Worm (Caenorhabditis elegans) whole organism, L4 larva: ENCODE results near the gene pitr-4.
A peak's percentile ranks its signal among the peaks of the same experiment; 100 is the strongest.

Experiments
- D1046.2 ChIP-seq: fragments of 200-800 bp; sonication (Bioruptor generic); IDR thresholded peaks from 2 replicates; pipeline ENCODE4 v1.3.6; 2022; ENCODE audit warnings: missing genetic modification characterization, missing compliant biosample characterization
- F26F4.8 ChIP-seq: fragments of 200-800 bp; sonication (Bioruptor generic); conservative IDR thresholded peaks from 2 replicates; pipeline ENCODE4 v1.3.6; 2022; ENCODE audit warnings: missing genetic modification characterization, missing compliant biosample characterization
- F37D6.2 ChIP-seq: sonication (generic microtip); optimal IDR thresholded peaks from 2 replicates; lab custom pipeline; 2016; ENCODE audit warnings: mild to moderate bottlenecking, missing genetic modification characterization, missing compliant biosample characterization
- F49E8.2 ChIP-seq: sonication (generic microtip); optimal IDR thresholded peaks from 2 replicates; lab custom pipeline; 2016; ENCODE audit warnings: missing compliant biosample characterization, mild to moderate bottlenecking, missing genetic modification characterization, borderline replicate concordance
- R02D3.7 ChIP-seq: fragments of 150-350 bp; sonication (generic microtip); optimal IDR thresholded peaks from 3 replicates; lab custom pipeline; 2014; ENCODE audit warnings: missing biosample characterization, missing genetic modification characterization
- T26A8.4 ChIP-seq: fragments of 200-800 bp; sonication (Bioruptor generic); IDR thresholded peaks from 2 replicates; pipeline ENCODE4 v1.3.6; 2022; ENCODE audit warnings: missing genetic modification characterization, missing compliant biosample characterization
- Y105C5A.15 ChIP-seq: fragments of 200-800 bp; sonication (Bioruptor generic); IDR thresholded peaks from 2 replicates; pipeline ENCODE4 v1.3.6; 2022; ENCODE audit warnings: missing genetic modification characterization, missing compliant biosample characterization
- Y48G9A.11 ChIP-seq: fragments of 200-800 bp; sonication (Bioruptor generic); IDR thresholded peaks from 2 replicates; pipeline ENCODE4 v1.3.6; 2022; ENCODE audit warnings: missing genetic modification reagents, missing genetic modification characterization, missing compliant biosample characterization
- Y5F2A.4 ChIP-seq: fragments of 200-800 bp; sonication (Bioruptor generic); optimal IDR thresholded peaks from 2 replicates; lab custom pipeline; 2018; ENCODE audit warnings: mild to moderate bottlenecking, missing genetic modification characterization, missing compliant biosample characterization
- Y75B8A.6 ChIP-seq: fragments of 200-800 bp; sonication (Bioruptor generic); IDR thresholded peaks from 2 replicates; pipeline ENCODE4 v1.3.6; 2022; ENCODE audit warnings: missing genetic modification reagents, missing genetic modification characterization, missing compliant biosample characterization
- ZK337.2 ChIP-seq: fragments of 200-800 bp; sonication (Bioruptor generic); IDR thresholded peaks from 2 replicates; pipeline ENCODE4 v1.3.6; 2022; ENCODE audit warnings: missing genetic modification reagents, missing genetic modification characterization, missing compliant biosample characterization
- aha-1 ChIP-seq: fragments of 150-350 bp; peaks from one replicate; lab custom pipeline; 2014; ENCODE audit warnings: missing biosample characterization, missing genetic modification characterization
- aly-2 ChIP-seq: sonication (generic microtip); optimal IDR thresholded peaks from 2 replicates; lab custom pipeline; 2018; ENCODE audit warnings: missing biosample characterization, missing genetic modification characterization
- arid-1 ChIP-seq: fragments of 200-800 bp; sonication (Bioruptor generic); conservative IDR thresholded peaks from 2 replicates; pipeline ENCODE4 v1.3.6; 2022; ENCODE audit warnings: missing genetic modification reagents, missing genetic modification characterization, missing compliant biosample characterization
- attf-4 ChIP-seq: sonication (generic microtip); optimal IDR thresholded peaks from 3 replicates; lab custom pipeline; 2017; ENCODE audit warnings: missing biosample characterization, missing genetic modification characterization
- ceh-28 ChIP-seq: fragments of 150-350 bp; optimal IDR thresholded peaks from 2 replicates; lab custom pipeline; 2014; ENCODE audit warnings: missing biosample characterization, missing genetic modification reagents, missing genetic modification characterization
- dmd-8 ChIP-seq: fragments of 200-800 bp; sonication (Bioruptor generic); IDR thresholded peaks from 2 replicates; pipeline ENCODE4 v1.3.6; 2022; ENCODE audit warnings: missing genetic modification characterization, missing compliant biosample characterization
- dpl-1 ChIP-seq: fragments of 150-350 bp; optimal IDR thresholded peaks from 2 replicates; lab custom pipeline; 2014; ENCODE audit warnings: missing biosample characterization, missing genetic modification reagents, missing genetic modification characterization
- fos-1 ChIP-seq: fragments of 150-350 bp; optimal IDR thresholded peaks from 2 replicates; lab custom pipeline; 2014; ENCODE audit warnings: missing biosample characterization, missing genetic modification characterization
- gei-8 ChIP-seq: fragments of 200-800 bp; sonication (Bioruptor generic); optimal IDR thresholded peaks from 2 replicates; lab custom pipeline; 2018; ENCODE audit warnings: mild to moderate bottlenecking, missing genetic modification characterization, missing compliant biosample characterization
- hlh-11 ChIP-seq: fragments of 200-800 bp; sonication (Bioruptor generic); optimal IDR thresholded peaks from 2 replicates; lab custom pipeline; 2018; ENCODE audit warnings: mild to moderate bottlenecking, missing genetic modification characterization, missing compliant biosample characterization
- hmg-1.1 ChIP-seq: fragments of 200-800 bp; sonication (Bioruptor generic); IDR thresholded peaks from 2 replicates; pipeline ENCODE4 v1.3.6; 2022; ENCODE audit warnings: missing genetic modification reagents, missing genetic modification characterization, missing compliant biosample characterization
- jun-1 ChIP-seq: fragments of 150-350 bp; optimal IDR thresholded peaks from 2 replicates; lab custom pipeline; 2014; ENCODE audit warnings: missing biosample characterization, missing genetic modification reagents, missing genetic modification characterization
- lin-1 ChIP-seq: fragments of 200-800 bp; sonication (Bioruptor generic); IDR thresholded peaks from 2 replicates; pipeline ENCODE4 v1.3.6; 2022; ENCODE audit warnings: missing genetic modification reagents, missing genetic modification characterization, missing compliant biosample characterization
- lin-15B ChIP-seq: fragments of 150-350 bp; sonication (generic microtip); optimal IDR thresholded peaks from 3 replicates; lab custom pipeline; 2014; ENCODE audit warnings: missing biosample characterization, missing genetic modification characterization
- lin-38 ChIP-seq: fragments of 200-800 bp; sonication (Bioruptor generic); IDR thresholded peaks from 2 replicates; pipeline ENCODE4 v1.3.6; 2022; ENCODE audit warnings: missing genetic modification reagents, missing genetic modification characterization, missing compliant biosample characterization
- lin-39 ChIP-seq: fragments of 150-350 bp; optimal IDR thresholded peaks from 2 replicates; lab custom pipeline; 2014; ENCODE audit warnings: missing biosample characterization, missing genetic modification reagents, missing genetic modification characterization
- lir-3 ChIP-seq: sonication (generic microtip); optimal IDR thresholded peaks from 2 replicates; lab custom pipeline; 2016; ENCODE audit warnings: mild to moderate bottlenecking, missing genetic modification characterization, missing compliant biosample characterization
- lsy-2 ChIP-seq, 2 experiments: fragments of 150-350 bp in 1 of 2; sonication (generic microtip) in 1 of 2; optimal IDR thresholded peaks; 2 replicates each; lab custom pipeline; 2014 to 2017; ENCODE audit warnings: missing biosample characterization in 2 of 2, missing genetic modification characterization in 2 of 2
- madf-5 ChIP-seq, 2 experiments: fragments of 200-800 bp; sonication (Bioruptor generic); IDR thresholded peaks; 2 replicates each; pipeline ENCODE4 v1.3.6; 2022; ENCODE audit warnings: missing compliant biosample characterization in 2 of 2, missing genetic modification characterization in 2 of 2
- mdl-1 ChIP-seq, 2 experiments: fragments of 150-350 bp in 1 of 2; sonication (generic microtip) in 1 of 2; optimal IDR thresholded peaks; 2 replicates each; lab custom pipeline; 2014 to 2017; ENCODE audit warnings: missing biosample characterization in 2 of 2, missing genetic modification characterization in 2 of 2
- mdt-29 ChIP-seq: fragments of 200-800 bp; sonication (Bioruptor generic); IDR thresholded peaks from 2 replicates; pipeline ENCODE4 v1.3.6; 2022; ENCODE audit warnings: missing genetic modification reagents, missing genetic modification characterization, missing compliant biosample characterization
- mep-1 ChIP-seq: fragments of 150-350 bp; sonication (generic microtip); optimal IDR thresholded peaks from 3 replicates; lab custom pipeline; 2014; ENCODE audit warnings: missing biosample characterization, missing genetic modification characterization
- mes-2 ChIP-seq: sonication (generic microtip); optimal IDR thresholded peaks from 2 replicates; lab custom pipeline; 2016; ENCODE audit warnings: missing genotype, mild to moderate bottlenecking, missing genetic modification characterization, missing compliant biosample characterization; ENCODE audit not compliant: poor library complexity, severe bottlenecking
- mxl-2 ChIP-seq: fragments of 200-800 bp; sonication (Bioruptor generic); conservative IDR thresholded peaks from 2 replicates; pipeline ENCODE4 v1.3.6; 2022; ENCODE audit warnings: missing genetic modification reagents, missing genetic modification characterization, missing compliant biosample characterization
- nhr-102 ChIP-seq: sonication (generic microtip); optimal IDR thresholded peaks from 2 replicates; lab custom pipeline; 2016; ENCODE audit warnings: mild to moderate bottlenecking, missing genetic modification characterization, moderate library complexity, missing compliant biosample characterization
- nhr-48 ChIP-seq: sonication (generic microtip); optimal IDR thresholded peaks from 2 replicates; lab custom pipeline; 2016; ENCODE audit warnings: mild to moderate bottlenecking, missing genetic modification characterization, missing compliant biosample characterization
- nhr-6 ChIP-seq: fragments of 150-350 bp; optimal IDR thresholded peaks from 2 replicates; lab custom pipeline; 2014; ENCODE audit warnings: missing biosample characterization, missing genetic modification characterization
- nhr-77 ChIP-seq: fragments of 150-350 bp; optimal IDR thresholded peaks from 2 replicates; lab custom pipeline; 2014; ENCODE audit warnings: missing biosample characterization, missing genetic modification characterization
- pqm-1 ChIP-seq: sonication (generic microtip); optimal IDR thresholded peaks from 2 replicates; lab custom pipeline; 2017; ENCODE audit warnings: missing biosample characterization, missing genetic modification characterization
- sdz-12 ChIP-seq: fragments of 200-800 bp; sonication (Bioruptor generic); optimal IDR thresholded peaks from 2 replicates; lab custom pipeline; 2018; ENCODE audit warnings: mild to moderate bottlenecking, missing genetic modification characterization, missing compliant biosample characterization
- set-16 ChIP-seq: fragments of 200-800 bp; sonication (Bioruptor generic); IDR thresholded peaks from 2 replicates; pipeline ENCODE4 v1.3.6; 2022; ENCODE audit warnings: missing genetic modification reagents, missing genetic modification characterization, missing compliant biosample characterization
- skn-1 ChIP-seq: fragments of 150-350 bp; optimal IDR thresholded peaks from 2 replicates; lab custom pipeline; 2014; ENCODE audit warnings: missing biosample characterization, missing genetic modification characterization
- snpc-1.2 ChIP-seq: fragments of 200-800 bp; sonication (Bioruptor generic); IDR thresholded peaks from 2 replicates; pipeline ENCODE4 v1.3.6; 2022; ENCODE audit warnings: missing genetic modification reagents, missing genetic modification characterization, missing compliant biosample characterization
- snpc-4 ChIP-seq: fragments of 150-350 bp; optimal IDR thresholded peaks from 2 replicates; lab custom pipeline; 2014; ENCODE audit warnings: missing biosample characterization, missing genetic modification characterization
- spr-1 ChIP-seq: sonication (generic microtip); optimal IDR thresholded peaks from 2 replicates; lab custom pipeline; 2016; ENCODE audit warnings: mild to moderate bottlenecking, missing genetic modification characterization, missing compliant biosample characterization
- unc-39 ChIP-seq: sonication (generic microtip); optimal IDR thresholded peaks from 2 replicates; lab custom pipeline; 2017; ENCODE audit warnings: missing biosample characterization, missing genetic modification characterization
- vab-7 ChIP-seq: fragments of 200-800 bp; sonication (Bioruptor generic); IDR thresholded peaks from 2 replicates; pipeline ENCODE4 v1.3.6; 2022; ENCODE audit warnings: missing genetic modification reagents, missing genetic modification characterization, missing compliant biosample characterization
- zag-1 ChIP-seq: fragments of 150-350 bp; optimal IDR thresholded peaks from 2 replicates; lab custom pipeline; 2014; ENCODE audit warnings: missing biosample characterization, missing genetic modification characterization
- zfp-2 ChIP-seq: sonication (generic microtip); optimal IDR thresholded peaks from 2 replicates; lab custom pipeline; 2016; ENCODE audit warnings: mild to moderate bottlenecking, missing genetic modification characterization, missing compliant biosample characterization
- zip-11 ChIP-seq: fragments of 200-800 bp; sonication (Bioruptor generic); IDR thresholded peaks from 2 replicates; pipeline ENCODE4 v1.3.6; 2022; ENCODE audit warnings: missing genetic modification characterization, missing compliant biosample characterization
- zip-2 ChIP-seq: fragments of 150-350 bp; optimal IDR thresholded peaks from 2 replicates; lab custom pipeline; 2014; ENCODE audit warnings: missing biosample characterization, missing genetic modification characterization
- ztf-7 ChIP-seq: fragments of 150-350 bp; optimal IDR thresholded peaks from 2 replicates; lab custom pipeline; 2014; ENCODE audit warnings: missing biosample characterization, missing genetic modification characterization

The pitr-4 gene

ce11 chrV:9690728-9691127 is 29.3 kb upstream of the pitr-4 start:
- TF ChIP-seq gei-8 (GFP tag; lab: Kevin White, UChicago): no peak
- no peak for TF ChIP-seq nhr-102 (tag; lab: Kevin White, UChicago)
- TF ChIP-seq skn-1 (tag; lab: Kevin White, UChicago): no peak
- no peak for TF ChIP-seq ZK337.2 (GFP tag; lab: Robert Waterston, UW)
- TF ChIP-seq mes-2 (tag; lab: Kevin White, UChicago): peak; percentile 71
- TF ChIP-seq set-16 (GFP tag; lab: Robert Waterston, UW): no peak
- TF ChIP-seq lsy-2 (tag; optimal IDR thresholded peaks at IDR 0.05; lab: Kevin White, UChicago): peak in 1 of 2 experiments; percentile 93
- TF ChIP-seq mep-1: no peak
- TF ChIP-seq fos-1 (tag; lab: Kevin White, UChicago): no peak
- TF ChIP-seq zag-1 (tag; lab: Kevin White, UChicago): no peak
- 0 out of 2 replicates have a peak, but pooled peaks have one; percentile 36 for TF ChIP-seq hmg-1.1 (GFP tag; lab: Robert Waterston, UW)
- TF ChIP-seq Y75B8A.6 (GFP tag; lab: Robert Waterston, UW): no peak
- no peak for TF ChIP-seq dmd-8 (GFP tag; lab: Robert Waterston, UW)
- no peak for TF ChIP-seq nhr-77 (tag; lab: Kevin White, UChicago)
- TF ChIP-seq mdl-1 (tag; optimal IDR thresholded peaks at IDR 0.05; lab: Kevin White, UChicago): peak in 1 of 2 experiments; percentile 20
- no peak for TF ChIP-seq F26F4.8
- TF ChIP-seq aly-2 (tag; lab: Kevin White, UChicago): no peak
- TF ChIP-seq D1046.2 (GFP tag; lab: Robert Waterston, UW): no peak
- no peak for TF ChIP-seq mdt-29 (GFP tag; lab: Robert Waterston, UW)
- TF ChIP-seq mxl-2: no peak
- TF ChIP-seq lir-3 (tag; lab: Kevin White, UChicago): no peak
- TF ChIP-seq ceh-28 (tag; lab: Kevin White, UChicago): no peak
- TF ChIP-seq F37D6.2: no peak
- TF ChIP-seq hlh-11 (tag; lab: Kevin White, UChicago): no peak
- no peak for TF ChIP-seq spr-1 (tag; lab: Kevin White, UChicago)
- TF ChIP-seq unc-39 (tag; lab: Kevin White, UChicago): no peak
- no peak for TF ChIP-seq snpc-4 (tag; lab: Kevin White, UChicago)
- TF ChIP-seq F49E8.2 (tag; lab: Kevin White, UChicago): no peak
- no peak for TF ChIP-seq vab-7 (GFP tag; lab: Robert Waterston, UW)
- TF ChIP-seq pqm-1 (tag; lab: Kevin White, UChicago): no peak
- TF ChIP-seq arid-1: peak; percentile 51; the same call in 1 of the 2 replicates
- no peak for TF ChIP-seq T26A8.4 (GFP tag; lab: Robert Waterston, UW)
- TF ChIP-seq lin-39 (tag; lab: Kevin White, UChicago): no peak
- TF ChIP-seq Y48G9A.11 (GFP tag; lab: Robert Waterston, UW): no peak
- TF ChIP-seq nhr-48 (tag; lab: Kevin White, UChicago): no peak
- TF ChIP-seq lin-38 (GFP tag; lab: Robert Waterston, UW): no peak; the same call in 1 of the 2 replicates
- no peak for TF ChIP-seq sdz-12
- no peak for TF ChIP-seq ztf-7 (tag; lab: Kevin White, UChicago)
- TF ChIP-seq lin-15B (tag; lab: Kevin White, UChicago): no peak
- no peak for TF ChIP-seq madf-5 (GFP tag; IDR thresholded peaks at IDR 0.05; lab: Robert Waterston, UW)
- TF ChIP-seq nhr-6: peak; percentile 56
- no peak for TF ChIP-seq Y105C5A.15 (GFP tag; lab: Robert Waterston, UW)
- TF ChIP-seq zip-2 (tag; lab: Kevin White, UChicago): no peak
- TF ChIP-seq zip-11: no peak
- no peak for TF ChIP-seq attf-4 (tag; lab: Kevin White, UChicago)
- TF ChIP-seq Y5F2A.4: no peak
- no peak for TF ChIP-seq R02D3.7
- TF ChIP-seq zfp-2 (tag; lab: Kevin White, UChicago): no peak
- no peak for TF ChIP-seq lin-1 (GFP tag; lab: Robert Waterston, UW)
- peak; percentile 37 for TF ChIP-seq dpl-1 (GFP tag; lab: Kevin White, UChicago)
- no peak for TF ChIP-seq snpc-1.2
- TF ChIP-seq jun-1 (tag; lab: Kevin White, UChicago): no peak
- peak; percentile 97 for TF ChIP-seq aha-1 (tag; lab: Kevin White, UChicago)
